Worm (Caenorhabditis elegans) whole organism, young adult: ENCODE results near the gene col-3.
"Not testable (repeated sequence)": the region's sequence is repeated elsewhere in the genome, so short reads cannot be mapped to it uniquely, and the experiment has no call there.

Source experiments
- C06A6.2 ChIP-seq: fragments of 200-800 bp; sonication (Bioruptor generic); conservative IDR thresholded peaks from 2 replicates; pipeline ENCODE4 v1.3.6; 2022; ENCODE audit warnings: missing genetic modification characterization, missing compliant biosample characterization
- C17E4.6 ChIP-seq: fragments of 200-800 bp; sonication (Bioruptor generic); IDR thresholded peaks from 2 replicates; pipeline ENCODE4 v1.3.6; 2022; ENCODE audit warnings: missing genetic modification reagents, missing genetic modification characterization, missing compliant biosample characterization
- F10E7.11 ChIP-seq: sonication (generic microtip); optimal IDR thresholded peaks from 2 replicates; lab custom pipeline; 2017; ENCODE audit warnings: mild to moderate bottlenecking, missing genetic modification characterization, moderate library complexity, missing compliant biosample characterization
- F22D6.2 ChIP-seq: sonication (generic microtip); optimal IDR thresholded peaks from 2 replicates; lab custom pipeline; 2016; ENCODE audit warnings: mild to moderate bottlenecking, missing genetic modification characterization, missing compliant biosample characterization
- F37B4.10 ChIP-seq: fragments of 200-800 bp; sonication (Bioruptor generic); IDR thresholded peaks from 2 replicates; pipeline ENCODE4 v1.3.6; 2022; ENCODE audit warnings: missing genetic modification characterization, missing compliant biosample characterization
- F52B5.7 ChIP-seq: sonication (generic microtip); optimal IDR thresholded peaks from 2 replicates; lab custom pipeline; 2016; ENCODE audit warnings: mild to moderate bottlenecking, missing genetic modification characterization, missing compliant biosample characterization
- K11D2.4 ChIP-seq: fragments of 200-800 bp; sonication (Bioruptor generic); IDR thresholded peaks from 2 replicates; pipeline ENCODE4 v1.3.6; 2022; ENCODE audit warnings: missing genetic modification reagents, missing genetic modification characterization, missing compliant biosample characterization
- K12H6.12 ChIP-seq: fragments of 200-800 bp; sonication (Bioruptor generic); optimal IDR thresholded peaks from 2 replicates; lab custom pipeline; 2018; ENCODE audit warnings: mild to moderate bottlenecking, missing genetic modification characterization, missing compliant biosample characterization
- atf-7 ChIP-seq: sonication (generic microtip); optimal IDR thresholded peaks from 2 replicates; lab custom pipeline; 2017; ENCODE audit warnings: mild to moderate bottlenecking, missing genetic modification characterization, missing compliant biosample characterization
- athp-1 ChIP-seq: sonication (generic microtip); optimal IDR thresholded peaks from 2 replicates; lab custom pipeline; 2017; ENCODE audit warnings: mild to moderate bottlenecking, missing genetic modification characterization, missing compliant biosample characterization
- bed-1 ChIP-seq: fragments of 200-800 bp; sonication (Bioruptor generic); IDR thresholded peaks from 2 replicates; pipeline ENCODE4 v1.3.6; 2022; ENCODE audit warnings: missing genetic modification reagents, missing genetic modification characterization, missing compliant biosample characterization
- cebp-1 ChIP-seq, 2 experiments: fragments of 200-800 bp in 1 of 2; sonication (Bioruptor generic) in 1 of 2; sonication (generic microtip) in 1 of 2; IDR thresholded peaks in 1 of 2; optimal IDR thresholded peaks in 1 of 2; 2 replicates each; pipeline versions ENCODE4 v1.3.6 to Lab custom; 2017 to 2022; ENCODE audit warnings: missing compliant biosample characterization in 2 of 2, missing genetic modification characterization in 2 of 2, mild to moderate bottlenecking in 1 of 2, missing genetic modification reagents in 1 of 2, moderate library complexity in 1 of 2
- cebp-2 ChIP-seq: fragments of 200-800 bp; sonication (Bioruptor generic); IDR thresholded peaks from 2 replicates; pipeline ENCODE4 v1.3.6; 2022; ENCODE audit warnings: missing genetic modification characterization, missing compliant biosample characterization
- ceh-27 ChIP-seq: fragments of 200-800 bp; sonication (Bioruptor generic); optimal IDR thresholded peaks from 2 replicates; lab custom pipeline; 2018; ENCODE audit warnings: mild to moderate bottlenecking, missing genetic modification characterization, moderate library complexity, missing compliant biosample characterization
- him-1 ChIP-seq: sonication (generic microtip); optimal IDR thresholded peaks from 2 replicates; lab custom pipeline; 2016; ENCODE audit warnings: missing genotype, missing genetic modification reagents, missing genetic modification characterization, missing compliant biosample characterization
- hlh-26 ChIP-seq: fragments of 200-800 bp; sonication (Bioruptor generic); conservative IDR thresholded peaks from 2 replicates; pipeline ENCODE4 v1.3.6; 2022; ENCODE audit warnings: missing genetic modification reagents, missing genetic modification characterization, missing compliant biosample characterization
- hmg-1.2 ChIP-seq: fragments of 200-800 bp; sonication (Bioruptor generic); IDR thresholded peaks from 2 replicates; pipeline ENCODE4 v1.3.6; 2022; ENCODE audit warnings: missing genetic modification reagents, missing genetic modification characterization, missing compliant biosample characterization
- let-526 ChIP-seq: fragments of 200-800 bp; sonication (Bioruptor generic); IDR thresholded peaks from 2 replicates; pipeline ENCODE4 v1.3.6; 2022; ENCODE audit warnings: missing genetic modification reagents, missing genetic modification characterization, missing compliant biosample characterization
- lsl-1 ChIP-seq: fragments of 200-800 bp; sonication (Bioruptor generic); optimal IDR thresholded peaks from 2 replicates; lab custom pipeline; 2018; ENCODE audit warnings: mild to moderate bottlenecking, missing genetic modification characterization, moderate library complexity, missing compliant biosample characterization
- madf-10 ChIP-seq: sonication (generic microtip); optimal IDR thresholded peaks from 2 replicates; lab custom pipeline; 2016; ENCODE audit warnings: mild to moderate bottlenecking, missing genetic modification characterization, missing compliant biosample characterization
- madf-3 ChIP-seq: fragments of 200-800 bp; sonication (Bioruptor generic); IDR thresholded peaks from 2 replicates; pipeline ENCODE4 v1.3.6; 2022; ENCODE audit warnings: missing genetic modification reagents, missing genetic modification characterization, missing compliant biosample characterization
- mes-4 ChIP-seq: sonication (generic microtip); optimal IDR thresholded peaks from 2 replicates; lab custom pipeline; 2016; ENCODE audit warnings: missing genotype, missing genetic modification characterization, missing compliant biosample characterization
- nhr-80 ChIP-seq: sonication (generic microtip); optimal IDR thresholded peaks from 2 replicates; lab custom pipeline; 2016; ENCODE audit warnings: missing genetic modification characterization, missing compliant biosample characterization
- rcor-1 ChIP-seq: fragments of 200-800 bp; sonication (Bioruptor generic); IDR thresholded peaks from 2 replicates; pipeline ENCODE4 v1.3.6; 2022; ENCODE audit warnings: missing genetic modification reagents, missing genetic modification characterization, missing compliant biosample characterization
- sdz-38 ChIP-seq: sonication (generic microtip); optimal IDR thresholded peaks from 2 replicates; lab custom pipeline; 2016; ENCODE audit warnings: missing genotype, missing genetic modification characterization, missing compliant biosample characterization
- snpc-4 ChIP-seq, 5 experiments: fragments of 150-350 bp in 1 of 5; sonication (generic microtip) in 4 of 5; optimal IDR thresholded peaks; 2 replicates each; lab custom pipeline; 2014 to 2018; ENCODE audit warnings: missing genetic modification characterization in 5 of 5, missing biosample characterization in 3 of 5, antibody characterized with exemption in 2 of 5, mild to moderate bottlenecking in 2 of 5, missing compliant biosample characterization in 2 of 5, missing genotype in 2 of 5, moderate library complexity in 2 of 5, missing genetic modification reagents in 1 of 5
- somi-1 ChIP-seq: fragments of 200-800 bp; sonication (Bioruptor generic); optimal IDR thresholded peaks from 2 replicates; lab custom pipeline; 2018; ENCODE audit warnings: mild to moderate bottlenecking, missing genetic modification characterization, missing compliant biosample characterization
- tlf-1 ChIP-seq: fragments of 200-800 bp; sonication (Bioruptor generic); optimal IDR thresholded peaks from 2 replicates; lab custom pipeline; 2018; ENCODE audit warnings: mild to moderate bottlenecking, missing genetic modification characterization, missing compliant biosample characterization
- zfh-2 ChIP-seq: fragments of 200-800 bp; sonication (Bioruptor generic); conservative IDR thresholded peaks from 2 replicates; pipeline ENCODE4 v1.3.6; 2022; ENCODE audit warnings: missing genetic modification reagents, missing genetic modification characterization, missing compliant biosample characterization
- ztf-18 ChIP-seq: sonication (generic microtip); optimal IDR thresholded peaks from 2 replicates; lab custom pipeline; 2016; ENCODE audit warnings: missing genotype, mild to moderate bottlenecking, missing genetic modification characterization, missing compliant biosample characterization
- ztf-28 ChIP-seq: fragments of 200-800 bp; sonication (Bioruptor generic); IDR thresholded peaks from 2 replicates; pipeline ENCODE4 v1.3.6; 2022; ENCODE audit warnings: missing genetic modification reagents, missing genetic modification characterization, missing compliant biosample characterization
- ztf-3 ChIP-seq: fragments of 200-800 bp; sonication (Bioruptor generic); optimal IDR thresholded peaks from 2 replicates; lab custom pipeline; 2018; ENCODE audit warnings: mild to moderate bottlenecking, missing genetic modification characterization, missing compliant biosample characterization

The col-3 gene

DNA sequence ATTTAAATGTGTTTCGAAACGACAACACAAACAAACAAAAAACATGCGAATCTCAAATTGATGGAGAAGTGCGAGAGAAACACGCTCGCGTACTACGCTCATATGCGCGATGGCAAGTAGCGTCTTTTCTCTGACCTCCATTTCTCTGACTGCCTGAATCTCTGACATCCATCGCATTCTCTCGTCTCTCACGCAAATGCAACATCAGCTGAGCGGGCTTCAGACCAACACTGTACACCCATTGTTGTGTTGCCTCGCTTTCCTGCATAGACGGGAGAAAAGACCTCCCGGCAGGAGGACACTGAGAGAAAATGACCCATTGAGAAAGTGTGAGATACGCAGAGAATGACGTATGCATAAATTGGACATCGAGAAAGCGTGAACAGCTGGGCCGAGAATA is 42.4 kb upstream of the col-3 start (continued):
- TF ChIP-seq F22D6.2 (tag; lab: Kevin White, UChicago): no peak
- TF ChIP-seq tlf-1 (GFP tag; lab: Kevin White, UChicago): no peak
- no peak for TF ChIP-seq zfh-2
- peak; percentile 34 for TF ChIP-seq madf-10 (tag; lab: Kevin White, UChicago)
- TF ChIP-seq atf-7 (tag; lab: Kevin White, UChicago): no peak
- TF ChIP-seq ceh-27 (GFP tag; lab: Kevin White, UChicago): no peak
- no peak for TF ChIP-seq mes-4 (tag; lab: Kevin White, UChicago)
- no peak for TF ChIP-seq him-1
- TF ChIP-seq K11D2.4 (GFP tag; lab: Robert Waterston, UW): no peak
- no peak for TF ChIP-seq C06A6.2 (GFP tag; lab: Robert Waterston, UW)
- TF ChIP-seq F10E7.11: no peak
- TF ChIP-seq athp-1: no peak
- no peak for TF ChIP-seq rcor-1
- TF ChIP-seq ztf-18 (tag; lab: Kevin White, UChicago): peak; percentile 42
- no peak for TF ChIP-seq snpc-4 (GFP tag; optimal IDR thresholded peaks at IDR 0.05; lab: Kevin White, UChicago)
- TF ChIP-seq snpc-4 (tag; optimal IDR thresholded peaks at IDR 0.05; lab: Kevin White, UChicago): no peak
- TF ChIP-seq somi-1: no peak
- 0 out of 2 replicates have a peak, but pooled peaks have one; percentile 21 for TF ChIP-seq let-526 (GFP tag; lab: Robert Waterston, UW)
- TF ChIP-seq, all 124 proteins: peak for 12

DNA sequence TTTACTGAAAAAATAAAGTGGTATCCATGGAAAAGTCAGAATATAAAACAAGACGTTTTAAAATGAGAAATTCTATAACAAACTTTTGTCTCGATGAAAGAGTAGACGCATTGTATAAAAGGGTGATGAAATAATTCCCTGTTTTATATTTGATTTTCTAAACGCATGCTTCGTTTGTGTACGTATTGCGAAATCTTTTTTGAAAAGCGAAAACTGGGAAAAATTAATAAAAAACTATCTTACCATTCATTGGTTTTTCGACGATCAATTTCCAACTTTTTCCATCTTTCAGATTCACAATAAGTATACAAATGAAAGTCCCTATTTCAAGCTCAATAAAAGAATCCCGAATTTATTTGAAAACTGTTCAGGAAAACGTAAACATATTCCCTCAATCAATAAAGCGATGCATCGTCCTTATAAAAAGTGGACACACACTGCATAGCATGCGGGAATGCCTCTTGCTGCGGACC is 39.7 kb upstream of the col-3 start, which contains the start of gene C33D9.13:
Gene C33D9.13, minus strand, starts transcription at position 423 of the 473 bp plus-strand sequence.
- TF ChIP-seq cebp-1 (GFP tag; IDR thresholded peaks at IDR 0.05; lab: Robert Waterston, UW): peak; percentile 92
- peak; percentile 98 for TF ChIP-seq cebp-1 (tag; optimal IDR thresholded peaks at IDR 0.05; lab: Kevin White, UChicago)
- TF ChIP-seq hlh-26 (GFP tag; lab: Robert Waterston, UW): no peak

DNA sequence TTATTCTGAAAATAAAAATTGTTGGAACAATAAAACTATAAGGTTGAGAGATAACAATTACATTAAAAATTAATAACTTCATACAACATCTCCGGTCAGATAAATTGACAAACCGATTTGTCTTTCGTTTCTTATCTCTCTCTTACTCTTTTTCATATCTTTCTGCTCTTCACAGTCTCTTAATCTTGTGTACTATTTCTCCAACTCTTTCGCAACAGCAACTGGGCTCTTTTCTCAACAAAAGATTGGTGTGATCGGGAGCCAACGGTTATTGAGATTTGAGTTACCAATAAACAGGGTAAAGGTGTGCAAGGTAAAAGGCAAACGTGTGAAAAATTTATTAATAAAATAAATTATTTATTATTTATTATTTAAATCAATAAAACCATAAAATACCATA is 37.9 kb upstream of the col-3 start, which contains the start of gene C33D9.8:
Gene C33D9.8, minus strand, starts transcription at position 99 of the 400 bp plus-strand sequence.
- TF ChIP-seq lsl-1 (GFP tag; lab: Kevin White, UChicago): no peak
- TF ChIP-seq nhr-80 (tag; lab: Kevin White, UChicago): no peak
- no peak for TF ChIP-seq F37B4.10 (GFP tag; lab: Robert Waterston, UW)
- no peak for TF ChIP-seq sdz-38 (tag; lab: Kevin White, UChicago)
- TF ChIP-seq madf-10 (tag; lab: Kevin White, UChicago): no peak
- no peak for TF ChIP-seq F52B5.7 (tag; lab: Kevin White, UChicago)
- TF ChIP-seq ztf-28: no peak
- no peak for TF ChIP-seq bed-1 (GFP tag; lab: Robert Waterston, UW)
- TF ChIP-seq C17E4.6 (GFP tag; lab: Robert Waterston, UW): no peak
- TF ChIP-seq madf-3 (GFP tag; lab: Robert Waterston, UW): no peak
- peak; percentile 74; the same call in 1 of the 2 replicates for TF ChIP-seq hmg-1.2 (GFP tag; lab: Robert Waterston, UW)
- TF ChIP-seq snpc-4 (GFP tag; optimal IDR thresholded peaks at IDR 0.05; lab: Kevin White, UChicago): no peak
- no peak for TF ChIP-seq snpc-4 (tag; optimal IDR thresholded peaks at IDR 0.05; lab: Kevin White, UChicago)
- no peak for TF ChIP-seq cebp-2 (GFP tag; lab: Robert Waterston, UW)
- TF ChIP-seq cebp-1 (GFP tag; IDR thresholded peaks at IDR 0.05; lab: Robert Waterston, UW): 0 out of 2 replicates have a peak, but pooled peaks have one; percentile 59
- peak; percentile 87 for TF ChIP-seq cebp-1 (tag; optimal IDR thresholded peaks at IDR 0.05; lab: Kevin White, UChicago)
- no peak for TF ChIP-seq F10E7.11

- TF ChIP-seq ztf-3 (GFP tag; lab: Kevin White, UChicago); K12H6.12 (tag; lab: Kevin White, UChicago); F22D6.2 (tag; lab: Kevin White, UChicago): not testable (repeated sequence)
Observed at ce11 chrIV:8788048-8788447, 36.5 kb upstream of the col-3 start, which contains the start of gene C33D9.10. TSS of gene C33D9.10 (minus strand) at chrIV:8788148.
